Worm (Caenorhabditis elegans): Measurements from ENCODE around the gene ascc-1.

- TF ChIP-seq ama-1 (optimal IDR thresholded peaks at IDR 0.05) (no peak), scrt-1 (GFP tag; IDR thresholded peaks at IDR 0.05) (no peak), ceh-13 (GFP tag; optimal IDR thresholded peaks at IDR 0.05) (no peak), flt-1 (GFP tag; IDR thresholded peaks at IDR 0.05) (no peak), ceh-36 (tag; optimal IDR thresholded peaks at IDR 0.05) (no peak), tbx-11 (GFP tag; IDR thresholded peaks at IDR 0.05) (no peak), tra-4 (tag; optimal IDR thresholded peaks at IDR 0.05) (no peak), B0310.2 (tag; optimal IDR thresholded peaks at IDR 0.05) (no peak), hmg-4 (GFP tag; optimal IDR thresholded peaks at IDR 0.05) (no peak), tbx-37 (GFP tag; conservative IDR thresholded peaks at IDR 0.05) (no peak), aly-1 (tag; optimal IDR thresholded peaks at IDR 0.05) (no peak), hmbx-1 (tag; optimal IDR thresholded peaks at IDR 0.05) (no peak), ets-7 (tag; optimal IDR thresholded peaks at IDR 0.05) (no peak), sea-1 (GFP tag; conservative IDR thresholded peaks at IDR 0.05) (no peak)
These were observed 11.4 kb upstream of the ascc-1 start, which contains the start of gene rpt-4 for ce11 chrII:46116-46515.

Measured in whole organism, early embryonic.